Fruit fly (Drosophila melanogaster) Kc167 (cell line): ENCODE results near the gene deltaCOP.

ENCODE experiments used
- Myc ChIP-seq: fragments of >200 bp; optimal IDR thresholded peaks from 2 replicates; lab custom pipeline; 2017; ENCODE audit warnings: missing external identifiers
- Sin3A ChIP-seq: fragments of >200 bp; optimal IDR thresholded peaks from 2 replicates; lab custom pipeline; 2018; ENCODE audit warnings: missing external identifiers
- h ChIP-seq: fragments of >200 bp; optimal IDR thresholded peaks from 3 replicates; lab custom pipeline; 2018; ENCODE audit warnings: missing external identifiers
- insv ChIP-seq: fragments of >200 bp; optimal IDR thresholded peaks from 3 replicates; lab custom pipeline; 2018; ENCODE audit warnings: missing external identifiers
- psq ChIP-seq: fragments of >200 bp; optimal IDR thresholded peaks from 2 replicates; lab custom pipeline; 2017; ENCODE audit warnings: missing external identifiers
- ttk ChIP-seq: sonication (Bioruptor generic); optimal IDR thresholded peaks from 2 replicates; lab custom pipeline; 2017; ENCODE audit warnings: missing external identifiers

The deltaCOP gene

dm6 chrX:1854070-1854469 lies 7.5 kb downstream of the deltaCOP start:
- no peak for TF ChIP-seq psq (lab: Kevin White, UChicago)
- no peak for TF ChIP-seq insv (lab: Kevin White, UChicago)
- TF ChIP-seq h (lab: Kevin White, UChicago), result no peak
- no peak for TF ChIP-seq ttk (lab: Kevin White, UChicago)
- no peak for TF ChIP-seq Myc (lab: Kevin White, UChicago)
- TF ChIP-seq Sin3A (lab: Kevin White, UChicago), result no peak

dm6 chrX:1849914-1850313 lies 11.7 kb downstream of the deltaCOP start:
- TF ChIP-seq Sin3A (lab: Kevin White, UChicago) (no peak), h (lab: Kevin White, UChicago) (no peak), insv (lab: Kevin White, UChicago) (no peak), ttk (lab: Kevin White, UChicago) (no peak), psq (lab: Kevin White, UChicago) (no peak), Myc (lab: Kevin White, UChicago) (no peak)

dm6 chrX:1848624-1849198 lies 12.9 kb downstream of the deltaCOP start:
- TF ChIP-seq insv (lab: Kevin White, UChicago), result no peak
- no peak for TF ChIP-seq Sin3A (lab: Kevin White, UChicago)
- TF ChIP-seq ttk (lab: Kevin White, UChicago), result no peak

dm6 chrX:1847735-1848134 lies 13.9 kb downstream of the deltaCOP start:
- TF ChIP-seq h (lab: Kevin White, UChicago), result no peak

- TF ChIP-seq h (lab: Kevin White, UChicago) (no peak), Sin3A (lab: Kevin White, UChicago) (no peak), psq (lab: Kevin White, UChicago) (no peak), ttk (lab: Kevin White, UChicago) (no peak), insv (lab: Kevin White, UChicago) (no peak), Myc (lab: Kevin White, UChicago) (no peak)
Observed at dm6 chrX:1846386-1846785, 15.2 kb downstream of the deltaCOP start.

- TF ChIP-seq Myc (lab: Kevin White, UChicago) (no peak), h (lab: Kevin White, UChicago) (no peak), ttk (lab: Kevin White, UChicago) (no peak), Sin3A (lab: Kevin White, UChicago) (no peak), psq (lab: Kevin White, UChicago) (no peak), insv (lab: Kevin White, UChicago) (no peak)
Observed at dm6 chrX:1845413-1845951, 16.1 kb downstream of the deltaCOP start.

- TF ChIP-seq psq (lab: Kevin White, UChicago) (no peak), Myc (lab: Kevin White, UChicago) (no peak), h (lab: Kevin White, UChicago) (no peak), Sin3A (lab: Kevin White, UChicago) (no peak), insv (lab: Kevin White, UChicago) (no peak), ttk (lab: Kevin White, UChicago) (no peak)
Observed at dm6 chrX:1842875-1843274, 18.7 kb downstream of the deltaCOP start.

dm6 chrX:1840520-1840919 lies 21.1 kb downstream of the deltaCOP start:
- TF ChIP-seq ttk (lab: Kevin White, UChicago), result no peak
- TF ChIP-seq insv (lab: Kevin White, UChicago), result no peak
- no peak for TF ChIP-seq psq (lab: Kevin White, UChicago)
- no peak for TF ChIP-seq h (lab: Kevin White, UChicago)
- no peak for TF ChIP-seq Sin3A (lab: Kevin White, UChicago)

dm6 chrX:1834702-1835376 lies 26.8 kb downstream of the deltaCOP start:
- TF ChIP-seq insv (lab: Kevin White, UChicago) (no peak), h (lab: Kevin White, UChicago) (no peak), psq (lab: Kevin White, UChicago) (no peak), ttk (lab: Kevin White, UChicago) (no peak), Sin3A (lab: Kevin White, UChicago) (no peak), Myc (lab: Kevin White, UChicago) (no peak)

- no peak for TF ChIP-seq Myc (lab: Kevin White, UChicago)
- no peak for TF ChIP-seq Sin3A (lab: Kevin White, UChicago)
- TF ChIP-seq h (lab: Kevin White, UChicago), result no peak
- no peak for TF ChIP-seq insv (lab: Kevin White, UChicago)
- TF ChIP-seq psq (lab: Kevin White, UChicago), result no peak
- no peak for TF ChIP-seq ttk (lab: Kevin White, UChicago)
Observed at dm6 chrX:1832699-1833098, 28.9 kb downstream of the deltaCOP start.

- no peak for TF ChIP-seq psq (lab: Kevin White, UChicago)
- TF ChIP-seq insv (lab: Kevin White, UChicago), result no peak
- no peak for TF ChIP-seq h (lab: Kevin White, UChicago)
- TF ChIP-seq ttk (lab: Kevin White, UChicago), result no peak
- no peak for TF ChIP-seq Sin3A (lab: Kevin White, UChicago)
- no peak for TF ChIP-seq Myc (lab: Kevin White, UChicago)
Observed at dm6 chrX:1831219-1831555, 30.4 kb downstream of the deltaCOP start.
